Worm (Caenorhabditis elegans): ENCODE measurements around the gene ins-17.

The ins-17 gene

DNA sequence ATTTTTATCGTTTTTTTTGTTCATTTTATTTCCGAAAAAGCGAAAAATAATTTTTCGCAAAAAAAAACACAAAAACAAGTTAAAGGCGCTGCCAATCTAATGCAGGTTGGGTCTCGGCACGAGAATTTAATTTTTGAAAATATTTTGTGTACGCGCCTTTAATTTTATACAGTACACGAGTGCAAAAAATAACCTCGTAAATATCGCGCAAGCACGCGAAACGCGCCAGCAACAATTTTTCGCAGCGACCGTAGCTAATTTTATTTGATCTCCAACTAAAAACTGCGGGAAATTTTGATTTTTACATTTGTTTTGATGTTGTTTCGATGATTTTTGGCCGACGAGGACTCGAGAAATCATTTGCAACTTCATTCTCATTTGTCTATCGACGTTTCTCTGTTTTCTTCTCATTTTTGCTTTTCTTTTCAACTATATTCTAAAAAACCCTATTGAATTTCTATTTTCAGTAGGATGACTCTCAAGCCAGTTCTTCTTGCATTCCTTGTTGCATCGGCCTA is 11.6 kb upstream of the ins-17 start, which contains the start of gene cpg-1 (continued):
- TF ChIP-seq B0035.1 (tag; optimal IDR thresholded peaks at IDR 0.05) = no peak
- 0 out of 2 replicates have a peak, but pooled peaks have one; percentile 80 for TF ChIP-seq nfya-2 (GFP tag; IDR thresholded peaks at IDR 0.05)
- no peak for TF ChIP-seq ZK185.1 (tag; optimal IDR thresholded peaks at IDR 0.05; ENCODE audit: poor library complexity, severe bottlenecking)
- no peak for TF ChIP-seq K11D2.4 (GFP tag; IDR thresholded peaks at IDR 0.05)
- TF ChIP-seq F39B2.1 (GFP tag; IDR thresholded peaks at IDR 0.05) = no peak
- no peak for TF ChIP-seq gei-17 (GFP tag; optimal IDR thresholded peaks at IDR 0.05)
- no peak for TF ChIP-seq mxl-1 (tag; optimal IDR thresholded peaks at IDR 0.05)
- TF ChIP-seq Y56A3A.18 (GFP tag; IDR thresholded peaks at IDR 0.05) = no peak
- TF ChIP-seq xnd-1 (tag; optimal IDR thresholded peaks at IDR 0.05) = peak; percentile 100
- TF ChIP-seq lsy-27 (tag; optimal IDR thresholded peaks at IDR 0.05; ENCODE audit: borderline replicate concordance, insufficient read depth) = no peak
- peak; percentile 98 for TF ChIP-seq F49E8.2 (tag; optimal IDR thresholded peaks at IDR 0.05; ENCODE audit: insufficient read depth)
- TF ChIP-seq hrde-1 (tag; optimal IDR thresholded peaks at IDR 0.05; ENCODE audit: borderline replicate concordance) = peak; percentile 94
- peak; percentile 70; the same call in 1 of the 2 replicates for TF ChIP-seq bed-2 (GFP tag; IDR thresholded peaks at IDR 0.05)
- peak; percentile 100 for TF ChIP-seq lsl-1 (GFP tag; optimal IDR thresholded peaks at IDR 0.05)
- no peak for TF ChIP-seq ama-1 (optimal IDR thresholded peaks at IDR 0.05)
- peak in 1 of 2 experiments; percentile 5 for TF ChIP-seq ama-1 (GFP tag; optimal IDR thresholded peaks at IDR 0.05)
- peak; percentile 98 for TF ChIP-seq rcor-1 (GFP tag; IDR thresholded peaks at IDR 0.05)
- TF ChIP-seq T07F8.4 (tag; optimal IDR thresholded peaks at IDR 0.05) = no peak
- TF ChIP-seq ceh-40 (GFP tag; IDR thresholded peaks at IDR 0.05) = no peak
- peak; percentile 97 for TF ChIP-seq unc-130 (GFP tag; optimal IDR thresholded peaks at IDR 0.05)
- TF ChIP-seq ztf-28 (GFP tag; IDR thresholded peaks at IDR 0.05) = peak; percentile 98
- peak; percentile 99 for TF ChIP-seq F33H1.4 (GFP tag; IDR thresholded peaks at IDR 0.05)
- TF ChIP-seq Y95B8A.8 (GFP tag; IDR thresholded peaks at IDR 0.05) = peak; percentile 98
- peak; percentile 91 for TF ChIP-seq pbrm-1 (GFP tag; IDR thresholded peaks at IDR 0.05)
- TF ChIP-seq fkh-3 (tag; optimal IDR thresholded peaks at IDR 0.05) = no peak
- peak; percentile 79 for TF ChIP-seq F23B12.7 (tag; optimal IDR thresholded peaks at IDR 0.05; ENCODE audit: insufficient read depth)
- peak; percentile 78 for TF ChIP-seq tbp1 (GFP tag; optimal IDR thresholded peaks at IDR 0.05)
- TF ChIP-seq him-1 (tag; optimal IDR thresholded peaks at IDR 0.05) = peak; percentile 98
- TF ChIP-seq attf-5 (GFP tag; optimal IDR thresholded peaks at IDR 0.05) = peak; percentile 14
- TF ChIP-seq nhr-90 (tag; optimal IDR thresholded peaks at IDR 0.05) = no peak
- TF ChIP-seq zim-3 (tag; optimal IDR thresholded peaks at IDR 0.05) = no peak
- TF ChIP-seq F22D6.2 (tag; optimal IDR thresholded peaks at IDR 0.05) = no peak
- peak; percentile 80 for TF ChIP-seq Y53F4B.3 (GFP tag; IDR thresholded peaks at IDR 0.05)
- no peak for TF ChIP-seq nhr-80 (tag; optimal IDR thresholded peaks at IDR 0.05)
- no peak for TF ChIP-seq madf-10 (tag; optimal IDR thresholded peaks at IDR 0.05)
- peak; percentile 99 for TF ChIP-seq ceh-91 (GFP tag; IDR thresholded peaks at IDR 0.05)
- TF ChIP-seq nfya-1 (tag; optimal IDR thresholded peaks at IDR 0.05; ENCODE audit: borderline replicate concordance, insufficient read depth) = no peak
- no peak for TF ChIP-seq rpc-1 (optimal IDR thresholded peaks at IDR 0.05)
- peak; percentile 21 for TF ChIP-seq rpc-1 (tag; optimal IDR thresholded peaks at IDR 0.05)
- no peak for TF ChIP-seq C06A6.2 (GFP tag; conservative IDR thresholded peaks at IDR 0.05)
- no peak for TF ChIP-seq let-526 (GFP tag; IDR thresholded peaks at IDR 0.05)
- TF ChIP-seq ztf-22 (GFP tag; optimal IDR thresholded peaks at IDR 0.05) = no peak
- no peak for TF ChIP-seq mel-28 (tag; optimal IDR thresholded peaks at IDR 0.05; ENCODE audit: borderline replicate concordance)
- no peak for TF ChIP-seq sdz-38 (tag; optimal IDR thresholded peaks at IDR 0.05)
- peak; percentile 99 for TF ChIP-seq efl-1 (GFP tag; optimal IDR thresholded peaks at IDR 0.05)
- peak; percentile 64 to 83 (median 78) for TF ChIP-seq lin-35 (GFP tag; optimal IDR thresholded peaks at IDR 0.05)
- peak; percentile 75 for TF ChIP-seq hmg-1.2 (GFP tag; IDR thresholded peaks at IDR 0.05)
- peak; percentile 97 for TF ChIP-seq athp-1 (tag; optimal IDR thresholded peaks at IDR 0.05)
- TF ChIP-seq T26A5.8 (tag; optimal IDR thresholded peaks at IDR 0.05) = no peak

Measured in whole organism, young adult.